Worm (Caenorhabditis elegans): ENCODE results near the gene cpf-2.

The cpf-2 gene

DNA sequence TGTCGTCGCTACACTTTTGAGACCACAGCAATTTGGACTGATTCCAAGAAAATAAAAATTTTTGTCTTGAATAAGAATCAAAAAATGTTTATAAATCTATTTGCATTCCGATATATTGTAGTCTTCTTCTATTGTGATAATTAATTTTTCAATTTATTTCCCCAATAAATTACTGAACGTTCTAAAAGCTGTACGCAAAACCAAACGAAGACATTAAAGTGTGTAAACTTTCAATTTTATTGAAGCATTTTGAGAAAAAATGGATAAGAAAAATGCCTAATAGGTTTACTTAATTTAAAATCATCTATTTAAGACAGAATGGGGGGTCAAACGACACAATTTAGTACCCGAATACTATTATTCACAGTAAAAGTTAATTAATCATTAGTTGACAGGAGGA lies 33.9 kb upstream of the cpf-2 start (continued):
- no peak for TF ChIP-seq lin-35 (GFP tag; optimal IDR thresholded peaks at IDR 0.05)
- TF ChIP-seq bed-2 (GFP tag; IDR thresholded peaks at IDR 0.05): no peak
- TF ChIP-seq nhr-80 (tag; optimal IDR thresholded peaks at IDR 0.05): no peak
- no peak for TF ChIP-seq egl-18 (GFP tag; IDR thresholded peaks at IDR 0.05)
- no peak for TF ChIP-seq ztf-3 (GFP tag; optimal IDR thresholded peaks at IDR 0.05)
- TF ChIP-seq F49E8.2 (tag; optimal IDR thresholded peaks at IDR 0.05; ENCODE audit: insufficient read depth): no peak
- no peak for TF ChIP-seq B0035.1 (tag; optimal IDR thresholded peaks at IDR 0.05)
- no peak for TF ChIP-seq ceh-40 (GFP tag; IDR thresholded peaks at IDR 0.05)
- no peak for TF ChIP-seq F55B11.4 (tag; optimal IDR thresholded peaks at IDR 0.05; ENCODE audit: borderline replicate concordance, insufficient read depth)
- TF ChIP-seq akir-1 (GFP tag; optimal IDR thresholded peaks at IDR 0.05): no peak
- TF ChIP-seq pha-4 (tag; optimal IDR thresholded peaks at IDR 0.05): no peak
- no peak for TF ChIP-seq ztf-26 (tag; optimal IDR thresholded peaks at IDR 0.05)
- TF ChIP-seq F10E7.11 (tag; optimal IDR thresholded peaks at IDR 0.05): no peak
- TF ChIP-seq ekl-4 (GFP tag; IDR thresholded peaks at IDR 0.05): no peak
- no peak for TF ChIP-seq snpc-1.1 (tag; optimal IDR thresholded peaks at IDR 0.05; ENCODE audit: insufficient read depth)
- TF ChIP-seq ama-1 (optimal IDR thresholded peaks at IDR 0.05): no peak
- peak in 1 of 2 experiments; percentile 51 for TF ChIP-seq ama-1 (GFP tag; optimal IDR thresholded peaks at IDR 0.05)
- no peak for TF ChIP-seq zfh-2 (GFP tag; conservative IDR thresholded peaks at IDR 0.05)
- TF ChIP-seq attf-6 (GFP tag; IDR thresholded peaks at IDR 0.05): peak; percentile 53
- TF ChIP-seq ztf-18 (tag; optimal IDR thresholded peaks at IDR 0.05): no peak
- TF ChIP-seq K11D2.4 (GFP tag; IDR thresholded peaks at IDR 0.05): no peak
- TF ChIP-seq K12H6.12 (tag; optimal IDR thresholded peaks at IDR 0.05): no peak
- no peak for TF ChIP-seq dpl-1 (GFP tag; optimal IDR thresholded peaks at IDR 0.05)
- no peak for TF ChIP-seq ceh-91 (GFP tag; IDR thresholded peaks at IDR 0.05)
- TF ChIP-seq unc-130 (GFP tag; optimal IDR thresholded peaks at IDR 0.05): no peak
- TF ChIP-seq C06A6.2 (GFP tag; conservative IDR thresholded peaks at IDR 0.05): no peak
- no peak for TF ChIP-seq ztf-6 (GFP tag; IDR thresholded peaks at IDR 0.05)
- no peak for TF ChIP-seq rec-8 (tag; optimal IDR thresholded peaks at IDR 0.05)
- 0 out of 2 replicates have a peak, but pooled peaks have one; percentile 43 for TF ChIP-seq D2030.7 (GFP tag; IDR thresholded peaks at IDR 0.05)
- TF ChIP-seq ztf-28 (GFP tag; IDR thresholded peaks at IDR 0.05): no peak
- no peak for TF ChIP-seq zim-3 (tag; optimal IDR thresholded peaks at IDR 0.05)
- TF ChIP-seq C17E4.6 (GFP tag; IDR thresholded peaks at IDR 0.05): no peak
- TF ChIP-seq ceh-27 (GFP tag; optimal IDR thresholded peaks at IDR 0.05): no peak
- no peak for TF ChIP-seq rcor-1 (GFP tag; IDR thresholded peaks at IDR 0.05)
- no peak for TF ChIP-seq nfyb-1 (GFP tag; IDR thresholded peaks at IDR 0.05)
- TF ChIP-seq hlh-26 (GFP tag; conservative IDR thresholded peaks at IDR 0.05): no peak
- TF ChIP-seq him-1 (tag; optimal IDR thresholded peaks at IDR 0.05): peak; percentile 14
- TF ChIP-seq fkh-3 (tag; optimal IDR thresholded peaks at IDR 0.05): no peak
- TF ChIP-seq B0336.3 (GFP tag; IDR thresholded peaks at IDR 0.05): no peak
- no peak for TF ChIP-seq B0261.1 (tag; optimal IDR thresholded peaks at IDR 0.05)
- TF ChIP-seq lag-1 (GFP tag; IDR thresholded peaks at IDR 0.05): no peak
- TF ChIP-seq mcd-1 (GFP tag; IDR thresholded peaks at IDR 0.05): no peak
- TF ChIP-seq gei-17 (GFP tag; optimal IDR thresholded peaks at IDR 0.05): no peak
- TF ChIP-seq let-526 (GFP tag; IDR thresholded peaks at IDR 0.05): no peak
- TF ChIP-seq snpc-1.3 (tag; optimal IDR thresholded peaks at IDR 0.05; ENCODE audit: insufficient read depth): peak; percentile 48
- TF ChIP-seq madf-6 (GFP tag; IDR thresholded peaks at IDR 0.05): peak; percentile 12; the same call in 1 of the 2 replicates
- 0 out of 2 replicates have a peak, but pooled peaks have one; percentile 23 for TF ChIP-seq ztf-25 (GFP tag; IDR thresholded peaks at IDR 0.05)

All from whole organism, young adult.